Worm (Caenorhabditis elegans) whole organism, young adult: ENCODE measurements around the gene xpf-1.

Experiments used
- T26A5.8 ChIP-seq: sonication (generic microtip); optimal IDR thresholded peaks from 2 replicates; lab custom pipeline; 2016; ENCODE audit warnings: missing genetic modification characterization, missing compliant biosample characterization
- chd-7 ChIP-seq: sonication (generic microtip); optimal IDR thresholded peaks from 2 replicates; lab custom pipeline; 2016; ENCODE audit warnings: mild to moderate bottlenecking, missing genetic modification characterization, moderate library complexity, missing compliant biosample characterization
- let-607 ChIP-seq, 2 experiments: fragments of 200-800 bp in 1 of 2; sonication (Bioruptor generic) in 1 of 2; sonication (generic microtip) in 1 of 2; optimal IDR thresholded peaks; 2 replicates each; lab custom pipeline; 2016 to 2018; ENCODE audit warnings: mild to moderate bottlenecking in 2 of 2, missing compliant biosample characterization in 2 of 2, missing genetic modification characterization in 2 of 2, moderate library complexity in 2 of 2, missing genotype in 1 of 2
- lin-26 ChIP-seq: fragments of 200-800 bp; sonication (Bioruptor generic); IDR thresholded peaks from 2 replicates; pipeline ENCODE4 v1.3.6; 2022; ENCODE audit warnings: missing genetic modification reagents, missing genetic modification characterization, missing compliant biosample characterization
- sdz-38 ChIP-seq: sonication (generic microtip); optimal IDR thresholded peaks from 2 replicates; lab custom pipeline; 2016; ENCODE audit warnings: missing genotype, missing genetic modification characterization, missing compliant biosample characterization
- snpc-4 ChIP-seq, 5 experiments: fragments of 150-350 bp in 1 of 5; sonication (generic microtip) in 4 of 5; optimal IDR thresholded peaks; 2 replicates each; lab custom pipeline; 2014 to 2018; ENCODE audit warnings: missing genetic modification characterization in 5 of 5, missing biosample characterization in 3 of 5, antibody characterized with exemption in 2 of 5, mild to moderate bottlenecking in 2 of 5, missing compliant biosample characterization in 2 of 5, missing genotype in 2 of 5, moderate library complexity in 2 of 5, missing genetic modification reagents in 1 of 5
- unc-62 ChIP-seq: fragments of 150-350 bp; optimal IDR thresholded peaks from 2 replicates; lab custom pipeline; 2014; ENCODE audit warnings: missing biosample characterization, missing genetic modification reagents, missing genetic modification characterization

DNA sequence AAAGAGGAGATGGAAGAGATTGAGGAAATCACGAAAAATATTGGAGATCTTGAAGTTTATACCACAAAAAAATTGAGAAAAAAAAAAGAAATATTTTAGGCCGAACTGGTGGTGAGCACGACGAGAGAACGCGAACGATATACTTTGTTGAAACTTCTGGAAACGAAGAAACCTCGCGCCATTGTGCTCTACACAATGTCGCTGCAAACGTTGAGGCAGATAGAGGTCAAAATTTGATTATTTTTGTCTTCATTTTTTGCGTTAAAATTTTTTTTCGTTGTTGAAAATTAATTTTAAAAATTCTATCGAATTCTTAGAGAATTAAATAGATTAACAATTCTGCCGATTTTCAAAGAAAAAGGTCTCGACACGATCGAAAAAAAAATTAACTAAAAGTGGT lies 4.7 kb downstream of the xpf-1 start:
- TF ChIP-seq chd-7 (tag; lab: Kevin White, UChicago) (no peak), snpc-4 (GFP tag; optimal IDR thresholded peaks at IDR 0.05; lab: Kevin White, UChicago) (no peak), snpc-4 (tag; optimal IDR thresholded peaks at IDR 0.05; lab: Kevin White, UChicago) (no peak), lin-26 (GFP tag; lab: Robert Waterston, UW) (no peak), let-607 (tag; optimal IDR thresholded peaks at IDR 0.05; lab: Kevin White, UChicago) (no peak), T26A5.8 (tag; lab: Kevin White, UChicago) (no peak), unc-62 (no peak), sdz-38 (no peak)
